Fruit fly (Drosophila melanogaster) whole organism, embryonic: ENCODE data around the gene CG34348.

ENCODE experiments used
- CG10267 ChIP-seq: fragments of 200-800 bp; sonication (Bioruptor generic); optimal IDR thresholded peaks from 2 replicates; lab custom pipeline; 2018; ENCODE audit warnings: missing biosample characterization, mild to moderate bottlenecking, missing genetic modification characterization, moderate library complexity
- CG10366 ChIP-seq: fragments of 200-800 bp; sonication (Bioruptor generic); IDR thresholded peaks from 2 replicates; pipeline ENCODE4 v1.3.6; 2022; ENCODE audit warnings: missing biosample characterization, missing genetic modification characterization
- CG11247 ChIP-seq: fragments of 200-800 bp; sonication (Bioruptor generic); IDR thresholded peaks from 2 replicates; pipeline ENCODE4 v1.3.6; 2022; ENCODE audit warnings: missing biosample characterization, missing genetic modification characterization
- CG11723 ChIP-seq: fragments of 200-800 bp; sonication (Bioruptor generic); optimal IDR thresholded peaks from 2 replicates; lab custom pipeline; 2017; ENCODE audit warnings: missing biosample characterization, mild to moderate bottlenecking, missing genetic modification characterization
- CG1233 ChIP-seq: fragments of 200-800 bp; sonication (Bioruptor generic); optimal IDR thresholded peaks from 4 replicates; lab custom pipeline; 2018; ENCODE audit warnings: missing biosample characterization, mild to moderate bottlenecking, missing genetic modification characterization
- CG13296 ChIP-seq: fragments of 200-800 bp; sonication (Bioruptor generic); optimal IDR thresholded peaks from 3 replicates; lab custom pipeline; 2018; ENCODE audit warnings: missing biosample characterization, mild to moderate bottlenecking, missing genetic modification characterization
- CG13424 ChIP-seq: fragments of 200-800 bp; sonication (Bioruptor generic); optimal IDR thresholded peaks from 2 replicates; lab custom pipeline; 2019; ENCODE audit warnings: missing biosample characterization, mild to moderate bottlenecking, missing genetic modification characterization, moderate library complexity
- CG17568 ChIP-seq: fragments of 200-800 bp; sonication (Bioruptor generic); optimal IDR thresholded peaks from 2 replicates; lab custom pipeline; 2018; ENCODE audit warnings: missing biosample characterization, mild to moderate bottlenecking, missing genetic modification characterization, moderate library complexity
- CG1832 ChIP-seq: fragments of 200-800 bp; sonication (Bioruptor generic); optimal IDR thresholded peaks from 2 replicates; lab custom pipeline; 2017; ENCODE audit warnings: missing biosample characterization, mild to moderate bottlenecking, missing genetic modification characterization, inconsistent platforms
- CG18599 ChIP-seq: fragments of 200-800 bp; sonication (Bioruptor generic); optimal IDR thresholded peaks from 3 replicates; lab custom pipeline; 2017; ENCODE audit warnings: missing biosample characterization, missing genetic modification characterization, mild to moderate bottlenecking, moderate library complexity, missing genetic modification reagents
- CG2120 ChIP-seq: fragments of 200-800 bp; sonication (Bioruptor generic); optimal IDR thresholded peaks from 3 replicates; lab custom pipeline; 2016; ENCODE audit warnings: missing biosample characterization, missing genetic modification characterization
- CG2199 ChIP-seq: fragments of 200-800 bp; sonication (Bioruptor generic); IDR thresholded peaks from 3 replicates; pipeline ENCODE4 v1.3.6; 2022; ENCODE audit warnings: missing biosample characterization, missing genetic modification characterization
- CG2202 ChIP-seq: fragments of 200-800 bp; sonication (Bioruptor generic); optimal IDR thresholded peaks from 2 replicates; lab custom pipeline; 2018; ENCODE audit warnings: missing biosample characterization, mild to moderate bottlenecking, missing genetic modification characterization
- CG3281 ChIP-seq: fragments of 200-800 bp; sonication (Bioruptor generic); optimal IDR thresholded peaks from 3 replicates; lab custom pipeline; 2017; ENCODE audit warnings: missing biosample characterization, mild to moderate bottlenecking, missing genetic modification characterization
- CG34224 ChIP-seq: fragments of 200-800 bp; sonication (Bioruptor generic); IDR thresholded peaks from 3 replicates; pipeline ENCODE4 v1.3.6; 2022; ENCODE audit warnings: missing biosample characterization, missing genetic modification characterization; ENCODE audit not compliant: partially characterized antibody
- CG4282 ChIP-seq: fragments of 200-800 bp; sonication (Bioruptor generic); optimal IDR thresholded peaks from 2 replicates; lab custom pipeline; 2016; ENCODE audit warnings: missing biosample characterization, missing genetic modification characterization
- CG4820 ChIP-seq: fragments of 200-800 bp; sonication (Bioruptor generic); optimal IDR thresholded peaks from 3 replicates; lab custom pipeline; 2016; ENCODE audit warnings: missing biosample characterization, missing genetic modification characterization
- CG5245 ChIP-seq: fragments of 200-800 bp; sonication (Bioruptor generic); optimal IDR thresholded peaks from 3 replicates; lab custom pipeline; 2016; ENCODE audit warnings: missing biosample characterization, missing genetic modification characterization
- CG6683 ChIP-seq: fragments of 200-800 bp; sonication (Bioruptor generic); optimal IDR thresholded peaks from 2 replicates; lab custom pipeline; 2017; ENCODE audit warnings: missing biosample characterization, mild to moderate bottlenecking, missing genetic modification characterization, missing genetic modification reagents
- CG7556 ChIP-seq: fragments of 200-800 bp; sonication (Bioruptor generic); optimal IDR thresholded peaks from 2 replicates; lab custom pipeline; 2017; ENCODE audit warnings: missing biosample characterization, mild to moderate bottlenecking, missing genetic modification characterization
- CG7786 ChIP-seq: fragments of 200-800 bp; sonication (Bioruptor generic); optimal IDR thresholded peaks from 2 replicates; lab custom pipeline; 2016; ENCODE audit warnings: missing biosample characterization, missing genetic modification characterization
- CG7963 ChIP-seq: fragments of 200-800 bp; sonication (Bioruptor generic); IDR thresholded peaks from 3 replicates; pipeline ENCODE4 v1.3.6; 2022; ENCODE audit warnings: missing biosample characterization, missing genetic modification characterization; ENCODE audit not compliant: partially characterized antibody
- CG7987 ChIP-seq: fragments of 200-800 bp; sonication (Bioruptor generic); optimal IDR thresholded peaks from 2 replicates; lab custom pipeline; 2018; ENCODE audit warnings: missing biosample characterization, mild to moderate bottlenecking, missing genetic modification characterization, moderate library complexity
- CG8388 ChIP-seq: fragments of 200-800 bp; sonication (Bioruptor generic); optimal IDR thresholded peaks from 2 replicates; lab custom pipeline; 2019; ENCODE audit warnings: missing biosample characterization, mild to moderate bottlenecking, missing genetic modification characterization, moderate library complexity
- CrebB ChIP-seq: fragments of 200-800 bp; sonication (Bioruptor generic); optimal IDR thresholded peaks from 3 replicates; lab custom pipeline; 2018; ENCODE audit warnings: missing biosample characterization, mild to moderate bottlenecking, missing genetic modification characterization
- Dbx ChIP-seq: fragments of 200-800 bp; sonication (Bioruptor generic); IDR thresholded peaks from 3 replicates; pipeline ENCODE4 v1.3.6; 2022; ENCODE audit warnings: missing biosample characterization, missing genetic modification characterization
- Elba2 ChIP-seq: fragments of 200-800 bp; sonication (Bioruptor generic); optimal IDR thresholded peaks from 3 replicates; lab custom pipeline; 2016; ENCODE audit warnings: missing biosample characterization, missing genetic modification characterization
- HLHmδ ChIP-seq: fragments of 200-800 bp; sonication (Bioruptor generic); optimal IDR thresholded peaks from 2 replicates; lab custom pipeline; 2018; ENCODE audit warnings: missing biosample characterization, mild to moderate bottlenecking, missing genetic modification characterization, moderate library complexity
- MTF-1 ChIP-seq: fragments of 200-800 bp; sonication (Bioruptor generic); optimal IDR thresholded peaks from 2 replicates; lab custom pipeline; 2018; ENCODE audit warnings: missing biosample characterization, mild to moderate bottlenecking, missing genetic modification characterization, borderline replicate concordance
- NC2α ChIP-seq: fragments of 200-800 bp; sonication (Bioruptor generic); optimal IDR thresholded peaks from 2 replicates; lab custom pipeline; 2016; ENCODE audit warnings: missing biosample characterization, missing genetic modification characterization
- Nf-YC ChIP-seq: fragments of 200-800 bp; optimal IDR thresholded peaks from 3 replicates; lab custom pipeline; 2019; ENCODE audit warnings: missing biosample characterization, mild to moderate bottlenecking, missing genetic modification characterization, moderate library complexity
- Sry-δ ChIP-seq: fragments of 200-800 bp; sonication (Bioruptor generic); optimal IDR thresholded peaks from 2 replicates; lab custom pipeline; 2016; ENCODE audit warnings: missing biosample characterization, missing genetic modification characterization
- ab ChIP-seq: fragments of 200-800 bp; sonication (Bioruptor generic); optimal IDR thresholded peaks from 2 replicates; lab custom pipeline; 2016; ENCODE audit warnings: missing biosample characterization, missing genetic modification characterization
- ac ChIP-seq: fragments of 200-800 bp; sonication (Bioruptor generic); optimal IDR thresholded peaks from 3 replicates; lab custom pipeline; 2017; ENCODE audit warnings: missing biosample characterization, mild to moderate bottlenecking, missing genetic modification characterization
- ap ChIP-seq: fragments of 200-800 bp; sonication (Bioruptor generic); IDR thresholded peaks from 2 replicates; pipeline ENCODE4 v1.3.6; 2022; ENCODE audit warnings: missing biosample characterization, missing genetic modification characterization
- caup ChIP-seq: fragments of 200-800 bp; sonication (Bioruptor generic); optimal IDR thresholded peaks from 3 replicates; lab custom pipeline; 2017; ENCODE audit warnings: missing biosample characterization, mild to moderate bottlenecking, missing genetic modification characterization, moderate library complexity; ENCODE audit not compliant: severe bottlenecking
- crol ChIP-seq: fragments of 200-800 bp; sonication (Bioruptor generic); IDR thresholded peaks from 2 replicates; pipeline ENCODE4 v1.3.6; 2022; ENCODE audit warnings: missing biosample characterization, missing genetic modification characterization
- ftz-f1 ChIP-seq: fragments of 200-800 bp; sonication (Bioruptor generic); optimal IDR thresholded peaks from 2 replicates; lab custom pipeline; 2016; ENCODE audit warnings: missing biosample characterization, missing genetic modification characterization
- ind ChIP-seq: fragments of 200-800 bp; sonication (Bioruptor generic); optimal IDR thresholded peaks from 3 replicates; lab custom pipeline; 2016; ENCODE audit warnings: missing biosample characterization, missing genetic modification characterization
- insv ChIP-seq, 2 experiments: fragments of 200-800 bp; sonication (Bioruptor generic); optimal IDR thresholded peaks; 3 replicates each; lab custom pipeline; 2016 to 2018; ENCODE audit warnings: missing biosample characterization in 2 of 2, missing genetic modification characterization in 2 of 2
- lab ChIP-seq: fragments of 200-800 bp; sonication (Bioruptor generic); optimal IDR thresholded peaks from 3 replicates; lab custom pipeline; 2017; ENCODE audit warnings: missing biosample characterization, missing genetic modification characterization, mild to moderate bottlenecking, moderate library complexity, missing genetic modification reagents
- lilli ChIP-seq: fragments of 200-800 bp; sonication (Bioruptor generic); optimal IDR thresholded peaks from 3 replicates; lab custom pipeline; 2016; ENCODE audit warnings: missing biosample characterization, missing genetic modification characterization
- mam ChIP-seq: fragments of 200-800 bp; sonication (Bioruptor generic); optimal IDR thresholded peaks from 3 replicates; lab custom pipeline; 2016; ENCODE audit warnings: missing biosample characterization, missing genetic modification characterization
- sd ChIP-seq: fragments of 200-800 bp; sonication (Bioruptor generic); optimal IDR thresholded peaks from 3 replicates; lab custom pipeline; 2018; ENCODE audit warnings: missing biosample characterization, mild to moderate bottlenecking, missing genetic modification characterization, moderate library complexity
- slp2 ChIP-seq: fragments of 200-800 bp; sonication (Bioruptor generic); optimal IDR thresholded peaks from 2 replicates; lab custom pipeline; 2016; ENCODE audit warnings: missing biosample characterization, missing genetic modification characterization
- so ChIP-seq: fragments of 200-800 bp; sonication (Bioruptor generic); IDR thresholded peaks from 3 replicates; pipeline ENCODE4 v1.3.6; 2022; ENCODE audit warnings: missing biosample characterization, missing genetic modification characterization
- sqz ChIP-seq: fragments of 200-800 bp; sonication (Bioruptor generic); optimal IDR thresholded peaks from 3 replicates; lab custom pipeline; 2018; ENCODE audit warnings: missing biosample characterization, mild to moderate bottlenecking, missing genetic modification characterization
- ssp ChIP-seq: fragments of 200-800 bp; sonication (Bioruptor generic); IDR thresholded peaks from 2 replicates; pipeline ENCODE4 v1.3.6; 2022; ENCODE audit warnings: missing biosample characterization, missing genetic modification characterization
- zfh2 ChIP-seq: fragments of 200-800 bp; sonication (Bioruptor generic); optimal IDR thresholded peaks from 2 replicates; lab custom pipeline; 2016; ENCODE audit warnings: missing biosample characterization, missing genetic modification characterization

CG34348 gene

dm6 chrX:11350505-11351327 lies 11.0 kb downstream of the CG34348 start, which contains the start of gene CG1737 (continued):
- TF ChIP-seq lilli (GFP tag; lab: Kevin White, UChicago) (no peak), CG1832 (GFP tag; lab: Kevin White, UChicago) (peak; percentile 45), CG2199 (GFP tag; lab: Robert Waterston, UW) (0 out of 3 replicates have a peak, but pooled peaks have one; percentile 21), CG7963 (GFP tag; lab: Robert Waterston, UW) (no peak), CG13424 (tag; lab: Kevin White, UChicago) (no peak), CG2120 (GFP tag; lab: Kevin White, UChicago) (peak; percentile 10), mam (peak; percentile 8), ap (GFP tag; lab: Robert Waterston, UW) (no peak), ftz-f1 (no peak), ac (GFP tag; lab: Kevin White, UChicago) (no peak), CG7987 (GFP tag; lab: Kevin White, UChicago) (no peak), lab (GFP tag; lab: Kevin White, UChicago) (peak; percentile 50), CG18599 (peak; percentile 55), insv (GFP tag; optimal IDR thresholded peaks at IDR 0.05; lab: Kevin White, UChicago) (no peak), HLHmδ (GFP tag; lab: Kevin White, UChicago) (no peak), CG10267 (tag; lab: Kevin White, UChicago) (peak; percentile 79), CG13296 (no peak), CG4282 (GFP tag; lab: Kevin White, UChicago) (no peak), CG34224 (GFP tag; lab: Robert Waterston, UW) (0 out of 3 replicates have a peak, but pooled peaks have one; percentile 23), Nf-YC (tag; lab: Kevin White, UChicago) (peak; percentile 34), crol (GFP tag; lab: Robert Waterston, UW) (peak; percentile 63), CG8388 (peak; percentile 37), zfh2 (GFP tag; lab: Kevin White, UChicago) (peak; percentile 26), CG7556 (GFP tag; lab: Kevin White, UChicago) (no peak), Dbx (GFP tag; lab: Robert Waterston, UW) (no peak), CG2202 (no peak), CG17568 (GFP tag; lab: Kevin White, UChicago) (no peak), slp2 (GFP tag; lab: Kevin White, UChicago) (no peak), CG1233 (GFP tag; lab: Kevin White, UChicago) (no peak), CG6683 (GFP tag; lab: Kevin White, UChicago) (no peak), ab (GFP tag; lab: Kevin White, UChicago) (no peak), CG7786 (GFP tag; lab: Kevin White, UChicago) (peak; percentile 37), CG4820 (GFP tag; lab: Kevin White, UChicago) (no peak), CG11247 (GFP tag; lab: Robert Waterston, UW) (0 out of 2 replicates have a peak, but pooled peaks have one; percentile 24), ssp (GFP tag; lab: Robert Waterston, UW) (peak; percentile 27; the same call in 1 of the 2 replicates), caup (GFP tag; lab: Kevin White, UChicago) (no peak), sqz (GFP tag; lab: Kevin White, UChicago) (peak; percentile 86), CG3281 (GFP tag; lab: Kevin White, UChicago) (peak; percentile 17), so (GFP tag; lab: Robert Waterston, UW) (no peak), NC2α (GFP tag; lab: Kevin White, UChicago) (no peak), ind (GFP tag; lab: Kevin White, UChicago) (no peak), sd (tag; lab: Kevin White, UChicago) (no peak), CrebB (peak; percentile 27), CG11723 (GFP tag; lab: Kevin White, UChicago) (no peak), Sry-δ (GFP tag; lab: Kevin White, UChicago) (peak; percentile 40), CG5245 (GFP tag; lab: Kevin White, UChicago) (no peak), MTF-1 (GFP tag; lab: Kevin White, UChicago) (no peak), CG10366 (GFP tag; lab: Robert Waterston, UW) (no peak), Elba2 (GFP tag; lab: Kevin White, UChicago) (no peak)
